Worm (Caenorhabditis elegans) whole organism, L4 larva: ENCODE data around the gene ekl-5.

Experiments
- F44E2.7 ChIP-seq: fragments of 200-800 bp; sonication (Bioruptor generic); IDR thresholded peaks from 2 replicates; pipeline ENCODE4 v2.1.2; 2022; ENCODE audit warnings: missing genetic modification characterization, missing compliant biosample characterization
- F49E8.2 ChIP-seq: sonication (generic microtip); optimal IDR thresholded peaks from 2 replicates; lab custom pipeline; 2016; ENCODE audit warnings: missing compliant biosample characterization, mild to moderate bottlenecking, missing genetic modification characterization, borderline replicate concordance
- dmd-8 ChIP-seq: fragments of 200-800 bp; sonication (Bioruptor generic); IDR thresholded peaks from 2 replicates; pipeline ENCODE4 v1.3.6; 2022; ENCODE audit warnings: missing genetic modification characterization, missing compliant biosample characterization
- lin-29 ChIP-seq: fragments of 200-800 bp; sonication (Bioruptor generic); IDR thresholded peaks from 2 replicates; pipeline ENCODE4 v1.3.6; 2022; ENCODE audit warnings: missing genetic modification reagents, missing genetic modification characterization, missing compliant biosample characterization
- lin-38 ChIP-seq: fragments of 200-800 bp; sonication (Bioruptor generic); IDR thresholded peaks from 2 replicates; pipeline ENCODE4 v1.3.6; 2022; ENCODE audit warnings: missing genetic modification reagents, missing genetic modification characterization, missing compliant biosample characterization
- nhr-102 ChIP-seq: sonication (generic microtip); optimal IDR thresholded peaks from 2 replicates; lab custom pipeline; 2016; ENCODE audit warnings: mild to moderate bottlenecking, missing genetic modification characterization, moderate library complexity, missing compliant biosample characterization
- nhr-77 ChIP-seq: fragments of 150-350 bp; optimal IDR thresholded peaks from 2 replicates; lab custom pipeline; 2014; ENCODE audit warnings: missing biosample characterization, missing genetic modification characterization
- pha-4 ChIP-seq, 2 experiments: fragments of 150-350 bp in 1 of 2; fragments of 200-800 bp in 1 of 2; sonication (Bioruptor generic) in 1 of 2; IDR thresholded peaks in 1 of 2; optimal IDR thresholded peaks in 1 of 2; 2 replicates each; pipeline versions ENCODE4 v1.3.6 to Lab custom; 2014 to 2022; ENCODE audit warnings: missing genetic modification characterization in 2 of 2, missing genetic modification reagents in 2 of 2, missing biosample characterization in 1 of 2, missing compliant biosample characterization in 1 of 2
- skn-1 ChIP-seq: fragments of 150-350 bp; optimal IDR thresholded peaks from 2 replicates; lab custom pipeline; 2014; ENCODE audit warnings: missing biosample characterization, missing genetic modification characterization

DNA sequence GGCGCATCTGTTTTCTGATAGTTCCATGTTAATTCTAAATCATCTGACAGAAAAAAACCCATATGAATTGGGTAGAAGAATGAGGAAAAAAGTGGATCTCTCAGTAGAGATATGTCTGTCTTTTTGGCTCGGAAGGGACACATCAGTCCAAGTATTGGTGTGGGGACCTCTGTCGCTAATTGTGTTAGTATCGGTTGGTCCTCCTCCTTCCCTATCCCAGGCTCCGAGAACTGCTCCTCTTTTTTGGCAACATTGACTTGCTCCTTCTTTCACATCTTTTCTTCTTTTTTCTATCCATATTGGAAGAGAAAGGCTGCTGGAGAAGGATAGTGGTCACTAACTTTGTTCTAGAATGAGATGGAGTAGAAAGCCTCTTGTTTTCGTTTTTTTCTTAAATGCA lies 41.1 kb downstream of the ekl-5 start:
- no peak for TF ChIP-seq nhr-77 (tag; lab: Kevin White, UChicago)
- TF ChIP-seq F44E2.7 (GFP tag; lab: Robert Waterston, UW): no peak
- TF ChIP-seq nhr-102 (tag; lab: Kevin White, UChicago): no peak
- no peak for TF ChIP-seq lin-38 (GFP tag; lab: Robert Waterston, UW)
- TF ChIP-seq skn-1 (tag; lab: Kevin White, UChicago): no peak
- no peak for TF ChIP-seq lin-29 (GFP tag; lab: Robert Waterston, UW)
- TF ChIP-seq F49E8.2 (tag; lab: Kevin White, UChicago): no peak
- no peak for TF ChIP-seq pha-4 (GFP tag; IDR thresholded peaks at IDR 0.05; lab: Robert Waterston, UW)
- no peak for TF ChIP-seq pha-4 (tag; optimal IDR thresholded peaks at IDR 0.05; lab: Kevin White, UChicago)
- no peak for TF ChIP-seq dmd-8 (GFP tag; lab: Robert Waterston, UW)
